Fruit fly (Drosophila melanogaster) whole organism, pupa: ENCODE data around the gene aay.

Source experiments
- CG15710 ChIP-seq: fragments of 200-800 bp; sonication (Bioruptor generic); optimal IDR thresholded peaks from 2 replicates; lab custom pipeline; 2018; ENCODE audit warnings: missing biosample characterization, mild to moderate bottlenecking, missing genetic modification characterization, moderate library complexity
- CG9948 ChIP-seq: fragments of 200-800 bp; sonication (Bioruptor generic); optimal IDR thresholded peaks from 2 replicates; lab custom pipeline; 2018; ENCODE audit warnings: missing biosample characterization, mild to moderate bottlenecking, missing genetic modification characterization, moderate library complexity
- D1 ChIP-seq: fragments of 200-800 bp; sonication (Bioruptor generic); optimal IDR thresholded peaks from 2 replicates; lab custom pipeline; 2018; ENCODE audit warnings: missing biosample characterization, mild to moderate bottlenecking, missing genetic modification characterization, moderate library complexity
- EcR ChIP-seq: fragments of 200-800 bp; sonication (Bioruptor generic); optimal IDR thresholded peaks from 3 replicates; lab custom pipeline; 2019; ENCODE audit warnings: missing biosample characterization, missing genetic modification characterization, mild to moderate bottlenecking, moderate library complexity, missing genetic modification reagents
- Snoo ChIP-seq: fragments of 200-800 bp; sonication (Bioruptor generic); optimal IDR thresholded peaks from 3 replicates; lab custom pipeline; 2017; ENCODE audit warnings: missing biosample characterization, mild to moderate bottlenecking, missing genetic modification characterization, inconsistent platforms

DNA sequence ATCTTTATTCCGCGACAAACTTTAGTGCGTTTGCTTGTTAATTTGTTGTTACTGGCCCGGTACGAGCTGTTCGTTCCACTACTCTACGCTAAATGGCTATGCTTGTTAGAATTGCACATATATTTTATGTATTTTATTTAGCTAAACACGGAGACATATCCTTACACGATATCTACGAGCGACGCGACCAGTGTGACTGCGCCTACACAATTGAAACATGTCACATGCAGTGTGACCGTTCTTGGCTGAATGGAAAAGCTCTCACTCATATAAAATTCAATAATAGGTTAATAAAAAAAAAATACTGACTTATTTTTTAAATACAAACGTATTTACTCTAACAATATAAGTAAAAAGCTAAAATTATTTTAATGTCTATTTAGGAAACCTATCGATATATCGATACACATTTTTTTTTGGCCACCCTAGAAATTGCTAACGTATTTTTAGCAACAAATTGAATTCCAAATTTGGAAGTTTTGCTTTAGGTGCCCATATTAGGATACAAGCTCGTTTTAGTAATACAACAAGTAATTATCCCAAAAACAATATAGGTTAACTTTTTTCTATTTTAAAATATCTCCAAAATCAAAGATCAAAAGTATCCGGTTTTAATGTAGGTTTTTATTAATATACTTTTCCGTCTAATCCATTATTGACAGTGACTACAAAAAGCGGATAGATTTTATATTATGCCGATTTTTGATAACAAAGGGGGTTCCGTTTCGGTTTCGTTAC, 23.9 kb upstream of the aay start, which contains the start of gene CG4080:
- TF ChIP-seq CG9948 (tag; lab: Kevin White, UChicago) (no peak), EcR (GFP tag; lab: Kevin White, UChicago) (peak; percentile 48), CG15710 (no peak), D1 (tag; lab: Kevin White, UChicago) (no peak), Snoo (no peak)
